Worm (Caenorhabditis elegans) whole organism, L4 larva: ENCODE measurements around the gene eng-1.

Experiments
- D1046.2 ChIP-seq: fragments of 200-800 bp; sonication (Bioruptor generic); IDR thresholded peaks from 2 replicates; pipeline ENCODE4 v1.3.6; 2022; ENCODE audit warnings: missing genetic modification characterization, missing compliant biosample characterization
- F10B5.3 ChIP-seq: sonication (generic microtip); optimal IDR thresholded peaks from 2 replicates; lab custom pipeline; 2016; ENCODE audit warnings: mild to moderate bottlenecking, missing genetic modification characterization, missing compliant biosample characterization
- F26F4.8 ChIP-seq: fragments of 200-800 bp; sonication (Bioruptor generic); conservative IDR thresholded peaks from 2 replicates; pipeline ENCODE4 v1.3.6; 2022; ENCODE audit warnings: missing genetic modification characterization, missing compliant biosample characterization
- F44E2.7 ChIP-seq: fragments of 200-800 bp; sonication (Bioruptor generic); IDR thresholded peaks from 2 replicates; pipeline ENCODE4 v2.1.2; 2022; ENCODE audit warnings: missing genetic modification characterization, missing compliant biosample characterization
- F49E8.2 ChIP-seq: sonication (generic microtip); optimal IDR thresholded peaks from 2 replicates; lab custom pipeline; 2016; ENCODE audit warnings: missing compliant biosample characterization, mild to moderate bottlenecking, missing genetic modification characterization, borderline replicate concordance
- T20F7.1 ChIP-seq: fragments of 200-800 bp; sonication (Bioruptor generic); optimal IDR thresholded peaks from 2 replicates; lab custom pipeline; 2018; ENCODE audit warnings: mild to moderate bottlenecking, missing genetic modification characterization, missing compliant biosample characterization
- T26A8.4 ChIP-seq: fragments of 200-800 bp; sonication (Bioruptor generic); IDR thresholded peaks from 2 replicates; pipeline ENCODE4 v1.3.6; 2022; ENCODE audit warnings: missing genetic modification characterization, missing compliant biosample characterization
- Y48G9A.11 ChIP-seq: fragments of 200-800 bp; sonication (Bioruptor generic); IDR thresholded peaks from 2 replicates; pipeline ENCODE4 v1.3.6; 2022; ENCODE audit warnings: missing genetic modification reagents, missing genetic modification characterization, missing compliant biosample characterization
- Y75B8A.6 ChIP-seq: fragments of 200-800 bp; sonication (Bioruptor generic); IDR thresholded peaks from 2 replicates; pipeline ENCODE4 v1.3.6; 2022; ENCODE audit warnings: missing genetic modification reagents, missing genetic modification characterization, missing compliant biosample characterization
- aha-1 ChIP-seq: fragments of 150-350 bp; peaks from one replicate; lab custom pipeline; 2014; ENCODE audit warnings: missing biosample characterization, missing genetic modification characterization
- aly-2 ChIP-seq: sonication (generic microtip); optimal IDR thresholded peaks from 2 replicates; lab custom pipeline; 2018; ENCODE audit warnings: missing biosample characterization, missing genetic modification characterization
- arid-1 ChIP-seq: fragments of 200-800 bp; sonication (Bioruptor generic); conservative IDR thresholded peaks from 2 replicates; pipeline ENCODE4 v1.3.6; 2022; ENCODE audit warnings: missing genetic modification reagents, missing genetic modification characterization, missing compliant biosample characterization
- ceh-28 ChIP-seq: fragments of 150-350 bp; optimal IDR thresholded peaks from 2 replicates; lab custom pipeline; 2014; ENCODE audit warnings: missing biosample characterization, missing genetic modification reagents, missing genetic modification characterization
- ceh-32 ChIP-seq: sonication (generic microtip); optimal IDR thresholded peaks from 2 replicates; lab custom pipeline; 2016; ENCODE audit warnings: mild to moderate bottlenecking, missing genetic modification characterization, missing compliant biosample characterization; ENCODE audit not compliant: poor library complexity
- ces-1 ChIP-seq: fragments of 150-350 bp; sonication (generic microtip); optimal IDR thresholded peaks from 4 replicates; lab custom pipeline; 2014; ENCODE audit warnings: missing biosample characterization, missing genetic modification reagents, missing genetic modification characterization
- daf-8 ChIP-seq: fragments of 200-800 bp; sonication (Bioruptor generic); IDR thresholded peaks from 2 replicates; pipeline ENCODE4 v1.3.6; 2022; ENCODE audit warnings: missing genetic modification characterization, missing compliant biosample characterization
- dve-1 ChIP-seq: sonication (generic microtip); optimal IDR thresholded peaks from 2 replicates; lab custom pipeline; 2017; ENCODE audit warnings: antibody characterized with exemption, mild to moderate bottlenecking, missing genetic modification characterization, missing compliant biosample characterization; ENCODE audit not compliant: insufficient read depth
- egl-27 ChIP-seq: sonication (generic microtip); optimal IDR thresholded peaks from 3 replicates; lab custom pipeline; 2017; ENCODE audit warnings: missing biosample characterization, missing genetic modification reagents, missing genetic modification characterization
- egl-43 ChIP-seq: fragments of 200-800 bp; sonication (Bioruptor generic); IDR thresholded peaks from 2 replicates; pipeline ENCODE4 v1.3.6; 2022; ENCODE audit warnings: missing genetic modification reagents, missing genetic modification characterization, missing compliant biosample characterization
- fkh-10 ChIP-seq: fragments of 150-350 bp; optimal IDR thresholded peaks from 2 replicates; lab custom pipeline; 2014; ENCODE audit warnings: missing biosample characterization, missing genetic modification reagents, missing genetic modification characterization
- hlh-11 ChIP-seq: fragments of 200-800 bp; sonication (Bioruptor generic); optimal IDR thresholded peaks from 2 replicates; lab custom pipeline; 2018; ENCODE audit warnings: mild to moderate bottlenecking, missing genetic modification characterization, missing compliant biosample characterization
- hmg-1.1 ChIP-seq: fragments of 200-800 bp; sonication (Bioruptor generic); IDR thresholded peaks from 2 replicates; pipeline ENCODE4 v1.3.6; 2022; ENCODE audit warnings: missing genetic modification reagents, missing genetic modification characterization, missing compliant biosample characterization
- jun-1 ChIP-seq: fragments of 150-350 bp; optimal IDR thresholded peaks from 2 replicates; lab custom pipeline; 2014; ENCODE audit warnings: missing biosample characterization, missing genetic modification reagents, missing genetic modification characterization
- lim-7 ChIP-seq: fragments of 200-800 bp; sonication (Bioruptor generic); IDR thresholded peaks from 2 replicates; pipeline ENCODE4 v1.3.6; 2022; ENCODE audit warnings: missing genetic modification characterization, missing compliant biosample characterization
- lin-29 ChIP-seq: fragments of 200-800 bp; sonication (Bioruptor generic); IDR thresholded peaks from 2 replicates; pipeline ENCODE4 v1.3.6; 2022; ENCODE audit warnings: missing genetic modification reagents, missing genetic modification characterization, missing compliant biosample characterization
- lin-39 ChIP-seq: fragments of 150-350 bp; optimal IDR thresholded peaks from 2 replicates; lab custom pipeline; 2014; ENCODE audit warnings: missing biosample characterization, missing genetic modification reagents, missing genetic modification characterization
- madf-5 ChIP-seq, 2 experiments: fragments of 200-800 bp; sonication (Bioruptor generic); IDR thresholded peaks; 2 replicates each; pipeline ENCODE4 v1.3.6; 2022; ENCODE audit warnings: missing compliant biosample characterization in 2 of 2, missing genetic modification characterization in 2 of 2
- madf-9 ChIP-seq: fragments of 200-800 bp; sonication (Bioruptor generic); conservative IDR thresholded peaks from 2 replicates; pipeline ENCODE4 v1.3.6; 2022; ENCODE audit warnings: missing genetic modification reagents, missing genetic modification characterization, missing compliant biosample characterization
- mdl-1 ChIP-seq, 2 experiments: fragments of 150-350 bp in 1 of 2; sonication (generic microtip) in 1 of 2; optimal IDR thresholded peaks; 2 replicates each; lab custom pipeline; 2014 to 2017; ENCODE audit warnings: missing biosample characterization in 2 of 2, missing genetic modification characterization in 2 of 2
- mes-2 ChIP-seq: sonication (generic microtip); optimal IDR thresholded peaks from 2 replicates; lab custom pipeline; 2016; ENCODE audit warnings: missing genotype, mild to moderate bottlenecking, missing genetic modification characterization, missing compliant biosample characterization; ENCODE audit not compliant: poor library complexity, severe bottlenecking
- mxl-3 ChIP-seq: fragments of 200-800 bp; sonication (Bioruptor generic); optimal IDR thresholded peaks from 2 replicates; lab custom pipeline; 2018; ENCODE audit warnings: mild to moderate bottlenecking, missing genetic modification characterization, missing compliant biosample characterization
- nhr-77 ChIP-seq: fragments of 150-350 bp; optimal IDR thresholded peaks from 2 replicates; lab custom pipeline; 2014; ENCODE audit warnings: missing biosample characterization, missing genetic modification characterization
- pha-4 ChIP-seq, 2 experiments: fragments of 150-350 bp in 1 of 2; fragments of 200-800 bp in 1 of 2; sonication (Bioruptor generic) in 1 of 2; IDR thresholded peaks in 1 of 2; optimal IDR thresholded peaks in 1 of 2; 2 replicates each; pipeline versions ENCODE4 v1.3.6 to Lab custom; 2014 to 2022; ENCODE audit warnings: missing genetic modification characterization in 2 of 2, missing genetic modification reagents in 2 of 2, missing biosample characterization in 1 of 2, missing compliant biosample characterization in 1 of 2
- pqm-1 ChIP-seq: sonication (generic microtip); optimal IDR thresholded peaks from 2 replicates; lab custom pipeline; 2017; ENCODE audit warnings: missing biosample characterization, missing genetic modification characterization
- rbr-2 ChIP-seq: sonication (generic microtip); optimal IDR thresholded peaks from 2 replicates; lab custom pipeline; 2016; ENCODE audit warnings: missing genotype, missing genetic modification characterization, missing compliant biosample characterization
- saeg-2 ChIP-seq: fragments of 200-800 bp; sonication (Bioruptor generic); IDR thresholded peaks from 2 replicates; pipeline ENCODE4 v1.3.6; 2022; ENCODE audit warnings: missing genetic modification reagents, missing genetic modification characterization, missing compliant biosample characterization
- set-16 ChIP-seq: fragments of 200-800 bp; sonication (Bioruptor generic); IDR thresholded peaks from 2 replicates; pipeline ENCODE4 v1.3.6; 2022; ENCODE audit warnings: missing genetic modification reagents, missing genetic modification characterization, missing compliant biosample characterization
- snpc-1.2 ChIP-seq: fragments of 200-800 bp; sonication (Bioruptor generic); IDR thresholded peaks from 2 replicates; pipeline ENCODE4 v1.3.6; 2022; ENCODE audit warnings: missing genetic modification reagents, missing genetic modification characterization, missing compliant biosample characterization
- snpc-4 ChIP-seq: fragments of 150-350 bp; optimal IDR thresholded peaks from 2 replicates; lab custom pipeline; 2014; ENCODE audit warnings: missing biosample characterization, missing genetic modification characterization
- tra-1 ChIP-seq: fragments of 200-800 bp; sonication (Bioruptor generic); IDR thresholded peaks from 2 replicates; pipeline ENCODE4 v1.3.6; 2022; ENCODE audit warnings: missing genetic modification reagents, missing genetic modification characterization, missing compliant biosample characterization
- unc-39 ChIP-seq: sonication (generic microtip); optimal IDR thresholded peaks from 2 replicates; lab custom pipeline; 2017; ENCODE audit warnings: missing biosample characterization, missing genetic modification characterization
- unc-62 ChIP-seq, 3 experiments: fragments of 150-350 bp in 1 of 3; sonication (generic microtip); optimal IDR thresholded peaks in 2 of 3; peaks in 1 of 3; 1 replicate in 1 of 3; 2 replicates in 2 of 3; lab custom pipeline; 2014 to 2017; ENCODE audit warnings: missing biosample characterization in 3 of 3, missing genetic modification characterization in 3 of 3, missing genetic modification reagents in 3 of 3, missing genotype in 1 of 3
- zag-1 ChIP-seq: fragments of 150-350 bp; optimal IDR thresholded peaks from 2 replicates; lab custom pipeline; 2014; ENCODE audit warnings: missing biosample characterization, missing genetic modification characterization
- zip-11 ChIP-seq: fragments of 200-800 bp; sonication (Bioruptor generic); IDR thresholded peaks from 2 replicates; pipeline ENCODE4 v1.3.6; 2022; ENCODE audit warnings: missing genetic modification characterization, missing compliant biosample characterization
- ztf-11 ChIP-seq: fragments of 150-350 bp; optimal IDR thresholded peaks from 2 replicates; lab custom pipeline; 2014; ENCODE audit warnings: missing biosample characterization, missing genetic modification characterization
- ztf-7 ChIP-seq: fragments of 150-350 bp; optimal IDR thresholded peaks from 2 replicates; lab custom pipeline; 2014; ENCODE audit warnings: missing biosample characterization, missing genetic modification characterization

eng-1 gene

DNA sequence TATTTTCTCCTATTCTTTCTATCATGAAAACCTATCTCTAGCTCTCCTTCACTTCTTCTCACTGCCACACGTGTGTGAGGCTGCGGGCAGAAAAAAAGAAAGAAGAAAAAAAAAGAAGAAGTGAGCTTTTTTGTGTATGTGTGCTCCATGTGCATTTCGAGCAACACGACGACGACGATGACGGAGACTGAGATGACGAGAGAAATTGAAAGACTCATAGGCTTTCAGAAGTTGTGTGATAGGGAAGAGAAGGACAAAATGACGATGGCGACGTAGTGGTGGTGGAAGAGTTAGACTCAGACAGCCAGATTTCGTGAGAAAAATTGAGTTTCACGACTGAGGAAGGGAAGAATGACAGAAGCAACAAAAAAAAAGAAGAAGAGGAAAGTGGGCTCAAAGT lies 22.8 kb downstream of the eng-1 start (continued):
- TF ChIP-seq madf-5 (GFP tag; IDR thresholded peaks at IDR 0.05; lab: Robert Waterston, UW) (no peak), tra-1 (no peak), ceh-32 (tag; lab: Kevin White, UChicago) (no peak), madf-9 (no peak), ztf-7 (no peak), daf-8 (no peak), T20F7.1 (GFP tag; lab: Kevin White, UChicago) (no peak), egl-43 (GFP tag; lab: Robert Waterston, UW) (no peak), aha-1 (tag; lab: Kevin White, UChicago) (peak; percentile 88), mes-2 (tag; lab: Kevin White, UChicago) (peak; percentile 30), egl-27 (no peak), T26A8.4 (no peak), pha-4 (GFP tag; IDR thresholded peaks at IDR 0.05; lab: Robert Waterston, UW) (no peak), pha-4 (tag; optimal IDR thresholded peaks at IDR 0.05; lab: Kevin White, UChicago) (no peak), lim-7 (GFP tag; lab: Robert Waterston, UW) (no peak), fkh-10 (GFP tag; lab: Kevin White, UChicago) (peak; percentile 65)

DNA sequence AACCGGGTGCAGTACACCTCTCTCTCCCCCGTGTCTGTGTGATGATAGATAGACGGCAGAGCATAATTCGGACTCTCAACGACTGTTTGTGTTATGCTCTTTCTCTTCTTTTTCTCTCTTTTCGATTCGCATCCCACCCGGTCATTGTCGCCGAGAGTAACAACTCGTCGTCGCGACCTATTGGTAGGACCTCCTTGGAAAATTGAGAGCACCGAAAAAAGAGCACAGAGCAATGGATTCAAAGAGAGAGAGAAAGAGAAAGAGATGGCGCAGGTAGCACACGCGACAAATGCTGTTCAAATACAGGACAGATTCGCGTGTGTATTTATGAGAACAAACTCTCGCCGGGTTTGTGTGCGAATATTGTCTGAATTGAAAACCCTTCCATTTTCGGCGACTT lies 24.6 kb downstream of the eng-1 start:
- 0 out of 2 replicates have a peak, but pooled peaks have one; percentile 21 for TF ChIP-seq hmg-1.1 (GFP tag; lab: Robert Waterston, UW)
- TF ChIP-seq unc-62 (GFP tag; optimal IDR thresholded peaks at IDR 0.05 in 1 of 2; lab: Kevin White, UChicago) = peak in 1 of 2 experiments; percentile 39
- TF ChIP-seq unc-62 (tag; optimal IDR thresholded peaks at IDR 0.05; lab: Kevin White, UChicago) = no peak
- TF ChIP-seq D1046.2 (GFP tag; lab: Robert Waterston, UW) = no peak

DNA sequence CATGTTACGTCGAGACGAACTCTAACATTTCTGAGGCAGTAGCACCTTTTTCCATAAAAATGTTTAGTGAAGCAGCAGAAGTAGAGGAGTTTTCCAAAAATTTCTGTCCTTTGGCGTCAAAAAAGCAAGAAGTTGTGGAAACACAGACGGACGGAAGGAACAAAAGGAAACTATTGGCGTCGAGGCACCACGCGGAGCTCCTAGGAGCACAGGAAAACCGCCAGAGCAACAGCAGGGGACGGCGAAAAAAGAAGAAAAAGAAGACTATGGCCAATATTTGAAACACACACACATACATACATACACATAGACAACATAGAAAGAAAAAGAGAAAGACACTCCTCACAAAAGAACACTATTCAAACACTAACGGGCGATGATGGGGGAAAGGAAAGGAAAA lies 25.4 kb downstream of the eng-1 start:
- no peak for TF ChIP-seq mdl-1 (tag; optimal IDR thresholded peaks at IDR 0.05; lab: Kevin White, UChicago)
- TF ChIP-seq lin-39 (tag; lab: Kevin White, UChicago) = no peak
- no peak for TF ChIP-seq zag-1
- TF ChIP-seq F10B5.3 (tag; lab: Kevin White, UChicago) = no peak
- TF ChIP-seq madf-5 (GFP tag; IDR thresholded peaks at IDR 0.05; lab: Robert Waterston, UW) = no peak
- no peak for TF ChIP-seq snpc-4 (tag; lab: Kevin White, UChicago)
- TF ChIP-seq rbr-2 = peak; percentile 20
- TF ChIP-seq mes-2 (tag; lab: Kevin White, UChicago) = peak; percentile 13
- no peak for TF ChIP-seq zip-11 (GFP tag; lab: Robert Waterston, UW)
- TF ChIP-seq T26A8.4 = no peak
- TF ChIP-seq hmg-1.1 (GFP tag; lab: Robert Waterston, UW) = no peak
- no peak for TF ChIP-seq pha-4 (GFP tag; IDR thresholded peaks at IDR 0.05; lab: Robert Waterston, UW)
- peak; percentile 16 for TF ChIP-seq pha-4 (tag; optimal IDR thresholded peaks at IDR 0.05; lab: Kevin White, UChicago)
- no peak for TF ChIP-seq arid-1 (GFP tag; lab: Robert Waterston, UW)
- peak; percentile 20 for TF ChIP-seq hlh-11
- TF ChIP-seq unc-62 (GFP tag; optimal IDR thresholded peaks at IDR 0.05 in 1 of 2; lab: Kevin White, UChicago) = no peak
- TF ChIP-seq unc-62 (tag; optimal IDR thresholded peaks at IDR 0.05; lab: Kevin White, UChicago) = no peak
- no peak for TF ChIP-seq Y75B8A.6
- no peak for TF ChIP-seq saeg-2 (GFP tag; lab: Robert Waterston, UW)
- TF ChIP-seq set-16 = no peak
- no peak for TF ChIP-seq ztf-11
- no peak for TF ChIP-seq F26F4.8 (GFP tag; lab: Robert Waterston, UW)
- no peak for TF ChIP-seq F49E8.2 (tag; lab: Kevin White, UChicago)
- TF ChIP-seq nhr-77 = no peak
- TF ChIP-seq Y48G9A.11 (GFP tag; lab: Robert Waterston, UW) = no peak
- no peak for TF ChIP-seq ztf-7
- no peak for TF ChIP-seq snpc-1.2 (GFP tag; lab: Robert Waterston, UW)
- TF ChIP-seq pqm-1 (tag; lab: Kevin White, UChicago) = no peak
- no peak for TF ChIP-seq unc-39 (tag; lab: Kevin White, UChicago)
- no peak for TF ChIP-seq F44E2.7
- TF ChIP-seq ces-1 (GFP tag; lab: Kevin White, UChicago) = no peak
- no peak for TF ChIP-seq mxl-3 (GFP tag; lab: Kevin White, UChicago)
- TF ChIP-seq aly-2 (tag; lab: Kevin White, UChicago) = no peak
- TF ChIP-seq ceh-28 (tag; lab: Kevin White, UChicago) = no peak
- no peak for TF ChIP-seq tra-1
- TF ChIP-seq jun-1 (tag; lab: Kevin White, UChicago) = no peak
- no peak for TF ChIP-seq lin-29 (GFP tag; lab: Robert Waterston, UW)
- peak; percentile 8 for TF ChIP-seq dve-1
